Fruit fly (Drosophila melanogaster): Measurements from ENCODE around the gene Hrb87F.

- no peak for TF ChIP-seq PHDP (tag; optimal IDR thresholded peaks at IDR 0.05)
- TF ChIP-seq NC2α (GFP tag; optimal IDR thresholded peaks at IDR 0.05) = no peak
- no peak for TF ChIP-seq Camta (GFP tag; optimal IDR thresholded peaks at IDR 0.05)
- TF ChIP-seq cg (GFP tag; optimal IDR thresholded peaks at IDR 0.05) = no peak
- TF ChIP-seq Nf-YA (GFP tag; IDR thresholded peaks at IDR 0.05) = no peak
- no peak for TF ChIP-seq Mes4 (GFP tag; optimal IDR thresholded peaks at IDR 0.05)
- no peak for TF ChIP-seq slou (GFP tag; optimal IDR thresholded peaks at IDR 0.05)
Measured at dm6 chr3R:13665992-13666391, 5.7 kb upstream of the Hrb87F start.
